Worm (Caenorhabditis elegans): ENCODE measurements around the gene srt-5.

DNA sequence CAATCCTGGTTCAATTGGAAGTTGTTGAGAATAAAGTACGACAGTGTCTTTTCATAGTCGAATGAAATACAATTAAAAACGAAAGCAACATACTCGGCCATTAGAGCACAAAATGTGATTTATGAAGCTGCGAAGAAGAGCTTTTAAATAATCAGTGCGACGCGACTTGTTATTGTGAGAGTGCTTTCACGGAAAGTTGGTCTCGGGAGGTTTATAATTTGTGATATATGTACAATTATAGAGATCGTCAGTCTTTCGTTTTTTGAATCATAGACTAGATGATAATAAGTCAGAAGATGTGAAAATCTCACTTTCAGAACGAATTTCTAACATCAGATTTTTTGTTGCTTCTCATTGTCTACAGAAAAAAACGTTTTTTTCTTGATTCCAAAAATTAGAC, 18.6 kb downstream of the srt-5 start, which contains the start of gene srt-15:
- TF ChIP-seq med-1 (GFP tag; optimal IDR thresholded peaks at IDR 0.05; ENCODE audit: insufficient read depth): no peak
- TF ChIP-seq flt-1 (GFP tag; IDR thresholded peaks at IDR 0.05): no peak
- TF ChIP-seq ztf-29 (GFP tag; IDR thresholded peaks at IDR 0.05): no peak
- TF ChIP-seq T22C8.4 (GFP tag; IDR thresholded peaks at IDR 0.05): no peak
- no peak for TF ChIP-seq cog-1 (tag; optimal IDR thresholded peaks at IDR 0.05)
- no peak for TF ChIP-seq tab-1 (GFP tag; IDR thresholded peaks at IDR 0.05)
- TF ChIP-seq klf-2 (GFP tag; conservative IDR thresholded peaks at IDR 0.05): no peak
